Worm (Caenorhabditis elegans): Measurements from ENCODE around the gene T19C3.7.
A peak's percentile ranks its signal among the peaks of the same experiment; 100 is the strongest.

Gene T19C3.7

DNA sequence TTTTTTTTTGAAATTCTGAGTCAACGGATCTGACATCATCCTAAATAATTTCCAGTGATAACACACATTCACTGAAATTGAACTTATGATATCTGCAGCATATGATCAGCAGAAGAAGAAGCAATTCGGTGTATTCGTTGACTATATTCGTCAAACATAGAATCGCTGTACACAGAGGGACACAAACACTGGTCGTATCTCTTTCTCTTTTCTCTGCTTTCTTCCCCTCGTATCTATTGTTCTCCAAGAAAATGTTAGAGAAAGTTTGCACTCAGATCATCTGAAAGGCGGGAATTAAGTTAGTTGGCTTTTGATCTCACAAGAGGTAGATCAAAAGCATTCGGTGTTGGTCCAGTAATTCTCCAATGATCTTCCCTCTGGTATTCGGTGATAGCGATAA is 14.6 kb upstream of the T19C3.7 start:
- TF ChIP-seq nhr-90 (tag; optimal IDR thresholded peaks at IDR 0.05; ENCODE audit: poor library complexity) (no peak), nhr-85 (tag) (peak; percentile 46), zag-1 (tag; optimal IDR thresholded peaks at IDR 0.05) (no peak), swsn-7 (tag; optimal IDR thresholded peaks at IDR 0.05) (no peak), blmp-1 (tag; optimal IDR thresholded peaks at IDR 0.05) (peak; percentile 92)

DNA sequence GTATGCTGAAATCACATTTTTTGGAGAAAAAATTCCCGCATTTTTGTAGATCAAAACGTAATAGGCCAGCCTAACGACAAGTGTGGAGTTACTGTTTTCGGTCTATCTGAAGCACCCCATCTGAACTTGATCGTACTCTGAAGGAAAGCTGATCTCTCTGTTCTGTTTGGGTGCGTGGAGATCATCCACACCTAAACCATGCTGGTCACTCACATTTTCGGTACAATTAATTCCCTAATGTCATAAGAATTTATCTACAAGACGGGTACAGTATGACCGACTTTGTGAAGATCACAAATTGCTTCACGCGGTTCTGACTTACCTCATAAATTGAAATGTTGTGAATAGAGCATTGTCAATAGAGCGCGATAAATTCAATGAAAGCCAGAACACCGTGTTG is 14.0 kb upstream of the T19C3.7 start:
- TF ChIP-seq irx-1 (tag; optimal IDR thresholded peaks at IDR 0.05) (no peak), zag-1 (tag; optimal IDR thresholded peaks at IDR 0.05) (no peak), blmp-1 (tag; optimal IDR thresholded peaks at IDR 0.05) (peak; percentile 60), ces-1 (GFP tag; optimal IDR thresholded peaks at IDR 0.05) (no peak), Y116A8C.19 (tag; optimal IDR thresholded peaks at IDR 0.05; ENCODE audit: borderline replicate concordance) (no peak), sup-37 (GFP tag; optimal IDR thresholded peaks at IDR 0.05) (no peak), tlp-1 (tag; optimal IDR thresholded peaks at IDR 0.05) (no peak), pqm-1 (tag; optimal IDR thresholded peaks at IDR 0.05) (no peak), elt-3 (tag; optimal IDR thresholded peaks at IDR 0.05) (peak in 1 of 6 experiments; percentile 11)

DNA sequence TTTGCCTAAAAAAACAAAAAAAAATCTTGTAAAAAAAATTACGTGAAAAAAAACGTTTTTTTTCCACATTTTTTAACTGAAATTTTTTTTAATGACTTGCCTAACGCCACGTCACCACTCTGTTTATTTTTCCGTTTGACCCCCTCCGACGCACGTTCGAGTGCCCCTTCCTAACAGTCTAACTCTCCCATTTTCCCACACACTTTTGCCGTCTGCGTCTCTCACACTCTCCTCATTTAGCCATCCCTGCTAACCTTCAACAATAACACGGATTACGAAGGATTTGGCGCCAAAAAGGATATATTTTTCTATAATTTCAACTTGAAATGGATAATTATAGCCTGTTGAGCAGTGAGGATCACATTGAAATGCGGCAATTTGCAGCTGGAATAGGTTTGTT is 11.3 kb upstream of the T19C3.7 start:
- TF ChIP-seq ztf-11 (tag; optimal IDR thresholded peaks at IDR 0.05) (no peak), fos-1 (tag; optimal IDR thresholded peaks at IDR 0.05) (no peak), elt-2 (tag; optimal IDR thresholded peaks at IDR 0.05) (no peak), nhr-12 (tag; optimal IDR thresholded peaks at IDR 0.05) (no peak), hpl-2 (GFP tag; optimal IDR thresholded peaks at IDR 0.05) (no peak), nhr-47 (tag; optimal IDR thresholded peaks at IDR 0.05) (no peak), mdl-1 (tag; optimal IDR thresholded peaks at IDR 0.05) (peak in 1 of 2 experiments; percentile 37), ets-5 (GFP tag; IDR thresholded peaks at IDR 0.05) (no peak), lin-14 (GFP tag; optimal IDR thresholded peaks at IDR 0.05) (peak; percentile 64), ceh-8 (GFP tag; optimal IDR thresholded peaks at IDR 0.05) (no peak), swsn-7 (tag; optimal IDR thresholded peaks at IDR 0.05) (peak; percentile 26), mep-1 (tag; optimal IDR thresholded peaks at IDR 0.05) (no peak), snu-23 (GFP tag; optimal IDR thresholded peaks at IDR 0.05) (peak; percentile 46), fkh-4 (tag; optimal IDR thresholded peaks at IDR 0.05; ENCODE audit: borderline replicate concordance) (no peak), xbp-1 (tag; optimal IDR thresholded peaks at IDR 0.05) (peak; percentile 81), lin-15B (tag; optimal IDR thresholded peaks at IDR 0.05) (no peak), nhr-20 (tag; optimal IDR thresholded peaks at IDR 0.05) (no peak), ceh-82 (tag; optimal IDR thresholded peaks at IDR 0.05) (peak in 1 of 3 experiments; percentile 25), fkh-10 (GFP tag; optimal IDR thresholded peaks at IDR 0.05) (no peak), fkh-8 (tag; optimal IDR thresholded peaks at IDR 0.05) (no peak), nhr-71 (tag; optimal IDR thresholded peaks at IDR 0.05) (peak; percentile 45), ceh-88 (GFP tag; IDR thresholded peaks at IDR 0.05) (no peak), C34B4.2 (tag; optimal IDR thresholded peaks at IDR 0.05) (no peak), dpl-1 (GFP tag; optimal IDR thresholded peaks at IDR 0.05) (peak in 1 of 3 experiments; percentile 7), C16A3.4 (tag; optimal IDR thresholded peaks at IDR 0.05) (no peak), efl-3 (GFP tag; optimal IDR thresholded peaks at IDR 0.05) (no peak), alr-1 (tag; optimal IDR thresholded peaks at IDR 0.05; ENCODE audit: borderline replicate concordance) (no peak), tbx-2 (tag; optimal IDR thresholded peaks at IDR 0.05) (peak; percentile 7), blmp-1 (tag; optimal IDR thresholded peaks at IDR 0.05) (peak; percentile 14), unc-30 (tag; optimal IDR thresholded peaks at IDR 0.05) (no peak), unc-62 (GFP tag; optimal IDR thresholded peaks at IDR 0.05) (no peak), snpc-4 (tag; optimal IDR thresholded peaks at IDR 0.05) (no peak), grh-1 (GFP tag; IDR thresholded peaks at IDR 0.05) (no peak), isw-1 (GFP tag; IDR thresholded peaks at IDR 0.05) (no peak), lir-3 (tag; optimal IDR thresholded peaks at IDR 0.05; ENCODE audit: poor library complexity) (no peak), pax-3 (tag; optimal IDR thresholded peaks at IDR 0.05) (no peak), irx-1 (tag; optimal IDR thresholded peaks at IDR 0.05) (no peak), Y116A8C.19 (tag; optimal IDR thresholded peaks at IDR 0.05; ENCODE audit: borderline replicate concordance) (no peak), efl-1 (optimal IDR thresholded peaks at IDR 0.05) (peak; percentile 1 to 62), efl-1 (GFP tag; optimal IDR thresholded peaks at IDR 0.05 in 1 of 2) (no peak), ceh-90 (tag; optimal IDR thresholded peaks at IDR 0.05) (no peak)

All from whole organism, L1 larva.